Worm (Caenorhabditis elegans) whole organism, L4 larva: ENCODE results near the gene C27D8.1.

ENCODE experiments used
- F37D6.2 ChIP-seq: sonication (generic microtip); optimal IDR thresholded peaks from 2 replicates; lab custom pipeline; 2016; ENCODE audit warnings: mild to moderate bottlenecking, missing genetic modification characterization, missing compliant biosample characterization
- R02D3.7 ChIP-seq: fragments of 150-350 bp; sonication (generic microtip); optimal IDR thresholded peaks from 3 replicates; lab custom pipeline; 2014; ENCODE audit warnings: missing biosample characterization, missing genetic modification characterization
- T20F7.1 ChIP-seq: fragments of 200-800 bp; sonication (Bioruptor generic); optimal IDR thresholded peaks from 2 replicates; lab custom pipeline; 2018; ENCODE audit warnings: mild to moderate bottlenecking, missing genetic modification characterization, missing compliant biosample characterization
- T26A8.4 ChIP-seq: fragments of 200-800 bp; sonication (Bioruptor generic); IDR thresholded peaks from 2 replicates; pipeline ENCODE4 v1.3.6; 2022; ENCODE audit warnings: missing genetic modification characterization, missing compliant biosample characterization
- Y48G9A.11 ChIP-seq: fragments of 200-800 bp; sonication (Bioruptor generic); IDR thresholded peaks from 2 replicates; pipeline ENCODE4 v1.3.6; 2022; ENCODE audit warnings: missing genetic modification reagents, missing genetic modification characterization, missing compliant biosample characterization
- arid-1 ChIP-seq: fragments of 200-800 bp; sonication (Bioruptor generic); conservative IDR thresholded peaks from 2 replicates; pipeline ENCODE4 v1.3.6; 2022; ENCODE audit warnings: missing genetic modification reagents, missing genetic modification characterization, missing compliant biosample characterization
- ceh-28 ChIP-seq: fragments of 150-350 bp; optimal IDR thresholded peaks from 2 replicates; lab custom pipeline; 2014; ENCODE audit warnings: missing biosample characterization, missing genetic modification reagents, missing genetic modification characterization
- ceh-44 ChIP-seq: fragments of 200-800 bp; sonication (Bioruptor generic); IDR thresholded peaks from 2 replicates; pipeline ENCODE4 v1.3.6; 2022; ENCODE audit warnings: missing genetic modification reagents, missing genetic modification characterization, missing compliant biosample characterization
- daf-16 ChIP-seq, 3 experiments: sonication (generic microtip); optimal IDR thresholded peaks; 2 replicates each; lab custom pipeline; 2016 to 2017; ENCODE audit warnings: missing genetic modification characterization in 3 of 3, missing genetic modification reagents in 3 of 3, mild to moderate bottlenecking in 2 of 3, missing compliant biosample characterization in 2 of 3, missing biosample characterization in 1 of 3, moderate library complexity in 1 of 3
- dmd-6 ChIP-seq: fragments of 200-800 bp; sonication (Bioruptor generic); IDR thresholded peaks from 2 replicates; pipeline ENCODE4 v1.3.6; 2022; ENCODE audit warnings: missing genetic modification reagents, missing genetic modification characterization, missing compliant biosample characterization
- dmd-8 ChIP-seq: fragments of 200-800 bp; sonication (Bioruptor generic); IDR thresholded peaks from 2 replicates; pipeline ENCODE4 v1.3.6; 2022; ENCODE audit warnings: missing genetic modification characterization, missing compliant biosample characterization
- dve-1 ChIP-seq: sonication (generic microtip); optimal IDR thresholded peaks from 2 replicates; lab custom pipeline; 2017; ENCODE audit warnings: antibody characterized with exemption, mild to moderate bottlenecking, missing genetic modification characterization, missing compliant biosample characterization; ENCODE audit not compliant: insufficient read depth
- fos-1 ChIP-seq: fragments of 150-350 bp; optimal IDR thresholded peaks from 2 replicates; lab custom pipeline; 2014; ENCODE audit warnings: missing biosample characterization, missing genetic modification characterization
- hif-1 ChIP-seq, 2 experiments: sonication (generic microtip); optimal IDR thresholded peaks; 2 replicates each; lab custom pipeline; 2016 to 2017; ENCODE audit warnings: missing compliant biosample characterization in 2 of 2, missing genetic modification characterization in 2 of 2, missing genetic modification reagents in 2 of 2, missing genotype in 2 of 2, mild to moderate bottlenecking in 1 of 2
- hlh-11 ChIP-seq: fragments of 200-800 bp; sonication (Bioruptor generic); optimal IDR thresholded peaks from 2 replicates; lab custom pipeline; 2018; ENCODE audit warnings: mild to moderate bottlenecking, missing genetic modification characterization, missing compliant biosample characterization
- hmg-1.1 ChIP-seq: fragments of 200-800 bp; sonication (Bioruptor generic); IDR thresholded peaks from 2 replicates; pipeline ENCODE4 v1.3.6; 2022; ENCODE audit warnings: missing genetic modification reagents, missing genetic modification characterization, missing compliant biosample characterization
- jun-1 ChIP-seq: fragments of 150-350 bp; optimal IDR thresholded peaks from 2 replicates; lab custom pipeline; 2014; ENCODE audit warnings: missing biosample characterization, missing genetic modification reagents, missing genetic modification characterization
- lin-15B ChIP-seq: fragments of 150-350 bp; sonication (generic microtip); optimal IDR thresholded peaks from 3 replicates; lab custom pipeline; 2014; ENCODE audit warnings: missing biosample characterization, missing genetic modification characterization
- lin-39 ChIP-seq: fragments of 150-350 bp; optimal IDR thresholded peaks from 2 replicates; lab custom pipeline; 2014; ENCODE audit warnings: missing biosample characterization, missing genetic modification reagents, missing genetic modification characterization
- lsy-2 ChIP-seq, 2 experiments: fragments of 150-350 bp in 1 of 2; sonication (generic microtip) in 1 of 2; optimal IDR thresholded peaks; 2 replicates each; lab custom pipeline; 2014 to 2017; ENCODE audit warnings: missing biosample characterization in 2 of 2, missing genetic modification characterization in 2 of 2
- madf-5 ChIP-seq, 2 experiments: fragments of 200-800 bp; sonication (Bioruptor generic); IDR thresholded peaks; 2 replicates each; pipeline ENCODE4 v1.3.6; 2022; ENCODE audit warnings: missing compliant biosample characterization in 2 of 2, missing genetic modification characterization in 2 of 2
- mdl-1 ChIP-seq, 2 experiments: fragments of 150-350 bp in 1 of 2; sonication (generic microtip) in 1 of 2; optimal IDR thresholded peaks; 2 replicates each; lab custom pipeline; 2014 to 2017; ENCODE audit warnings: missing biosample characterization in 2 of 2, missing genetic modification characterization in 2 of 2
- mes-2 ChIP-seq: sonication (generic microtip); optimal IDR thresholded peaks from 2 replicates; lab custom pipeline; 2016; ENCODE audit warnings: missing genotype, mild to moderate bottlenecking, missing genetic modification characterization, missing compliant biosample characterization; ENCODE audit not compliant: poor library complexity, severe bottlenecking
- mxl-3 ChIP-seq: fragments of 200-800 bp; sonication (Bioruptor generic); optimal IDR thresholded peaks from 2 replicates; lab custom pipeline; 2018; ENCODE audit warnings: mild to moderate bottlenecking, missing genetic modification characterization, missing compliant biosample characterization
- nhr-10 ChIP-seq: fragments of 150-350 bp; optimal IDR thresholded peaks from 2 replicates; lab custom pipeline; 2014; ENCODE audit warnings: missing biosample characterization, missing genetic modification characterization
- nhr-102 ChIP-seq: sonication (generic microtip); optimal IDR thresholded peaks from 2 replicates; lab custom pipeline; 2016; ENCODE audit warnings: mild to moderate bottlenecking, missing genetic modification characterization, moderate library complexity, missing compliant biosample characterization
- nhr-28 ChIP-seq: fragments of 150-350 bp; optimal IDR thresholded peaks from 2 replicates; lab custom pipeline; 2014; ENCODE audit warnings: missing biosample characterization, missing genetic modification characterization
- nhr-41 ChIP-seq: fragments of 200-800 bp; sonication (Bioruptor generic); IDR thresholded peaks from 2 replicates; pipeline ENCODE4 v1.3.6; 2022; ENCODE audit warnings: missing genetic modification reagents, missing genetic modification characterization, missing compliant biosample characterization
- nhr-76 ChIP-seq: fragments of 150-350 bp; optimal IDR thresholded peaks from 2 replicates; lab custom pipeline; 2014; ENCODE audit warnings: missing biosample characterization, missing genetic modification characterization
- pqm-1 ChIP-seq: sonication (generic microtip); optimal IDR thresholded peaks from 2 replicates; lab custom pipeline; 2017; ENCODE audit warnings: missing biosample characterization, missing genetic modification characterization
- sdz-12 ChIP-seq: fragments of 200-800 bp; sonication (Bioruptor generic); optimal IDR thresholded peaks from 2 replicates; lab custom pipeline; 2018; ENCODE audit warnings: mild to moderate bottlenecking, missing genetic modification characterization, missing compliant biosample characterization
- skn-1 ChIP-seq: fragments of 150-350 bp; optimal IDR thresholded peaks from 2 replicates; lab custom pipeline; 2014; ENCODE audit warnings: missing biosample characterization, missing genetic modification characterization
- snpc-4 ChIP-seq: fragments of 150-350 bp; optimal IDR thresholded peaks from 2 replicates; lab custom pipeline; 2014; ENCODE audit warnings: missing biosample characterization, missing genetic modification characterization
- tra-1 ChIP-seq: fragments of 200-800 bp; sonication (Bioruptor generic); IDR thresholded peaks from 2 replicates; pipeline ENCODE4 v1.3.6; 2022; ENCODE audit warnings: missing genetic modification reagents, missing genetic modification characterization, missing compliant biosample characterization
- unc-130 ChIP-seq: sonication (generic microtip); optimal IDR thresholded peaks from 2 replicates; lab custom pipeline; 2016; ENCODE audit warnings: missing genetic modification reagents, missing genetic modification characterization, missing compliant biosample characterization
- unc-62 ChIP-seq, 3 experiments: fragments of 150-350 bp in 1 of 3; sonication (generic microtip); optimal IDR thresholded peaks in 2 of 3; peaks in 1 of 3; 1 replicate in 1 of 3; 2 replicates in 2 of 3; lab custom pipeline; 2014 to 2017; ENCODE audit warnings: missing biosample characterization in 3 of 3, missing genetic modification characterization in 3 of 3, missing genetic modification reagents in 3 of 3, missing genotype in 1 of 3
- zfp-3 ChIP-seq: fragments of 200-800 bp; sonication (Bioruptor generic); conservative IDR thresholded peaks from 2 replicates; pipeline ENCODE4 v1.3.6; 2022; ENCODE audit warnings: missing genetic modification reagents, missing genetic modification characterization, missing compliant biosample characterization
- ztf-11 ChIP-seq: fragments of 150-350 bp; optimal IDR thresholded peaks from 2 replicates; lab custom pipeline; 2014; ENCODE audit warnings: missing biosample characterization, missing genetic modification characterization

Gene C27D8.1

ce11 chrIV:12700204-12700603 is 17.4 kb upstream of the C27D8.1 start (continued):
- TF ChIP-seq fos-1 (tag; lab: Kevin White, UChicago) (no peak), ztf-11 (tag; lab: Kevin White, UChicago) (no peak), tra-1 (GFP tag; lab: Robert Waterston, UW) (0 out of 2 replicates have a peak, but pooled peaks have one; percentile 38), pqm-1 (tag; lab: Kevin White, UChicago) (peak; percentile 60), nhr-41 (GFP tag; lab: Robert Waterston, UW) (peak; percentile 69; the same call in 1 of the 2 replicates), unc-130 (GFP tag; lab: Kevin White, UChicago) (no peak)

ce11 chrIV:12700944-12701343 is 16.7 kb upstream of the C27D8.1 start:
- TF ChIP-seq dmd-6 (GFP tag; lab: Robert Waterston, UW) (0 out of 2 replicates have a peak, but pooled peaks have one; percentile 6), pqm-1 (tag; lab: Kevin White, UChicago) (no peak), ceh-28 (tag; lab: Kevin White, UChicago) (no peak), madf-5 (GFP tag; IDR thresholded peaks at IDR 0.05; lab: Robert Waterston, UW) (no peak), hif-1 (tag; optimal IDR thresholded peaks at IDR 0.05; lab: Kevin White, UChicago) (no peak), R02D3.7 (tag; lab: Kevin White, UChicago) (no peak), nhr-76 (tag; lab: Kevin White, UChicago) (no peak), nhr-28 (tag; lab: Kevin White, UChicago) (peak; percentile 45), dve-1 (tag; lab: Kevin White, UChicago) (no peak), hlh-11 (peak; percentile 37), T26A8.4 (GFP tag; lab: Robert Waterston, UW) (no peak), jun-1 (tag; lab: Kevin White, UChicago) (no peak), snpc-4 (tag; lab: Kevin White, UChicago) (no peak), nhr-102 (tag; lab: Kevin White, UChicago) (no peak), unc-62 (GFP tag; optimal IDR thresholded peaks at IDR 0.05 in 1 of 2; lab: Kevin White, UChicago) (no peak), unc-62 (tag; optimal IDR thresholded peaks at IDR 0.05; lab: Kevin White, UChicago) (no peak), ceh-44 (no peak), lin-15B (no peak), mes-2 (tag; lab: Kevin White, UChicago) (no peak), daf-16 (GFP tag; optimal IDR thresholded peaks at IDR 0.05; lab: Kevin White, UChicago) (no peak), daf-16 (tag; optimal IDR thresholded peaks at IDR 0.05; lab: Kevin White, UChicago) (peak; percentile 40), zfp-3 (GFP tag; lab: Robert Waterston, UW) (no peak), F37D6.2 (no peak), lsy-2 (tag; optimal IDR thresholded peaks at IDR 0.05; lab: Kevin White, UChicago) (no peak), dmd-8 (GFP tag; lab: Robert Waterston, UW) (no peak), T20F7.1 (no peak)

- no peak for TF ChIP-seq daf-16 (GFP tag; optimal IDR thresholded peaks at IDR 0.05; lab: Kevin White, UChicago)
- no peak for TF ChIP-seq daf-16 (tag; optimal IDR thresholded peaks at IDR 0.05; lab: Kevin White, UChicago)
- no peak for TF ChIP-seq Y48G9A.11
- TF ChIP-seq F37D6.2: no peak
- no peak for TF ChIP-seq arid-1 (GFP tag; lab: Robert Waterston, UW)
- no peak for TF ChIP-seq hmg-1.1 (GFP tag; lab: Robert Waterston, UW)
- TF ChIP-seq nhr-10 (tag; lab: Kevin White, UChicago): no peak
- TF ChIP-seq unc-130 (GFP tag; lab: Kevin White, UChicago): no peak
- no peak for TF ChIP-seq sdz-12 (GFP tag; lab: Kevin White, UChicago)
- TF ChIP-seq, all 104 proteins: peak for 0
Measured at ce11 chrIV:12703811-12704210, 13.8 kb upstream of the C27D8.1 start, which contains the start of gene C27D8.4. C27D8.4 (plus strand) TSS chrIV:12704111.

- peak; percentile 92 for TF ChIP-seq mxl-3 (GFP tag; lab: Kevin White, UChicago)
- TF ChIP-seq hlh-11: peak; percentile 44
- TF ChIP-seq mdl-1 (tag; optimal IDR thresholded peaks at IDR 0.05; lab: Kevin White, UChicago): peak; percentile 12 to 86
- no peak for TF ChIP-seq lin-39 (tag; lab: Kevin White, UChicago)
- peak; percentile 85 for TF ChIP-seq nhr-28 (tag; lab: Kevin White, UChicago)
- no peak for TF ChIP-seq skn-1
Measured at ce11 chrIV:12710996-12711395, 6.6 kb upstream of the C27D8.1 start, which contains the start of gene C27D8.2. C27D8.2 (plus strand) TSS chrIV:12711217.
